Fruit fly (Drosophila melanogaster): ENCODE results near the gene Toll-6.
A peak's percentile ranks its signal among the peaks of the same experiment; 100 is the strongest.

Gene Toll-6

DNA sequence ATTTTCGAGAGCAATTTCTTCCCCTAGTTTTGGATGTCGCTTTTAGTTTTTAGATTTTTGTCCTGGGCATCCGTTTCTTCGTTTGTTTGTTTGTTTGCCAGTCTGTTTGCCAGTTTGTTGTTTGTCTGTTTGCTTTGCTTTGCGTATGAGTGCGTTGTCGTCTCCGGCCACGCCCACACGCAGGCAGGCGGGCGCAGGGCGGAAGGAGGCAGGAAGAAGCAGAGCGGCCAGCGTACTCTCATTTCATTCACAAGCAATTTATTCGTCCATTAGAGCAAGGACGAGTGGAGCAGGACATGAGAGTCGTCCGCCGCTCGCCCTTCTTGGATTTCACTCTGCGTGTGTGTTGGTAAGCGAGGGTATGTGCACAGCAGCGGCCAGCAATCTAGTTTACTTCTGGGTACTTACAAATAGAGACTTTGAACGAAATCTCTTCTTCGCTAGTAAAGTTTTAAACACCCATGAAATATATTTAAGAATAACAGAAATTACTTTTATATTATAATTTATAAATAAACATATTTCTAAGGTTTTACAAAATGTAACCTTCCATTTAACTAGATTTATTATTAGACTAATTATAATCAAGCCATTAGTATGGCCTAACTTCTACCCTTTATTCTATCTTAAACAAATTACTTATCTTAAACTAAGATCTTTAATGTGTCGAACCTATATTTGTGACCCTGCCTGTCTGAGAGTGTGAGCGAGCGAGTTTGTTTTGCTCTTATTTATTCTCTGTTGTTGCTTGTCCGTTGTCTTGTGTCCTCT is 11.4 kb downstream of the Toll-6 start (continued):
- TF ChIP-seq CG4854 (GFP tag; optimal IDR thresholded peaks at IDR 0.05): no peak
- peak; percentile 73 for TF ChIP-seq Meics (GFP tag; optimal IDR thresholded peaks at IDR 0.05)
- TF ChIP-seq ttk (GFP tag; IDR thresholded peaks at IDR 0.05): no peak
- TF ChIP-seq Taf1 (GFP tag; IDR thresholded peaks at IDR 0.05): no peak
- TF ChIP-seq lab (GFP tag; optimal IDR thresholded peaks at IDR 0.05): peak; percentile 57
- TF ChIP-seq CG2202 (tag; optimal IDR thresholded peaks at IDR 0.05): peak; percentile 51
- TF ChIP-seq CG2889 (GFP tag; IDR thresholded peaks at IDR 0.05): no peak
- no peak for TF ChIP-seq nau (GFP tag; optimal IDR thresholded peaks at IDR 0.05)
- peak; percentile 6 for TF ChIP-seq CG17802 (tag; optimal IDR thresholded peaks at IDR 0.05)
- no peak for TF ChIP-seq Nf-YA (GFP tag; IDR thresholded peaks at IDR 0.05)
- TF ChIP-seq CG6272 (GFP tag; IDR thresholded peaks at IDR 0.05): no peak
- TF ChIP-seq slbo (GFP tag; IDR thresholded peaks at IDR 0.05): peak; percentile 18; the same call in 1 of the 2 replicates
- TF ChIP-seq CG17361 (GFP tag; IDR thresholded peaks at IDR 0.05): peak; percentile 91
- no peak for TF ChIP-seq CG18011 (GFP tag; optimal IDR thresholded peaks at IDR 0.05)
- TF ChIP-seq ERR (GFP tag; optimal IDR thresholded peaks at IDR 0.05): no peak
- TF ChIP-seq CG9727 (GFP tag; optimal IDR thresholded peaks at IDR 0.05): peak; percentile 95
- TF ChIP-seq kni (GFP tag; optimal IDR thresholded peaks at IDR 0.05): no peak
- no peak for TF ChIP-seq pan (optimal IDR thresholded peaks at IDR 0.05)
- TF ChIP-seq pan (GFP tag; optimal IDR thresholded peaks at IDR 0.05 in 1 of 2, IDR thresholded peaks at IDR 0.05 in 1 of 2): peak in 1 of 2 experiments; percentile 13
- no peak for TF ChIP-seq CG18764 (GFP tag; optimal IDR thresholded peaks at IDR 0.05)
- TF ChIP-seq E2f2 (GFP tag; IDR thresholded peaks at IDR 0.05): peak; percentile 22; the same call in 1 of the 2 replicates
- TF ChIP-seq TFAM (GFP tag; optimal IDR thresholded peaks at IDR 0.05): no peak
- no peak for TF ChIP-seq bowl (GFP tag; IDR thresholded peaks at IDR 0.05)
- no peak for TF ChIP-seq slou (GFP tag; optimal IDR thresholded peaks at IDR 0.05)
- no peak for TF ChIP-seq CG17612 (GFP tag; IDR thresholded peaks at IDR 0.05)
- peak; percentile 51 for TF ChIP-seq BtbVII (GFP tag; optimal IDR thresholded peaks at IDR 0.05)
- TF ChIP-seq MBD-R2 (GFP tag; IDR thresholded peaks at IDR 0.05): no peak
- TF ChIP-seq CG15073 (GFP tag; optimal IDR thresholded peaks at IDR 0.05): no peak
- TF ChIP-seq H2.0 (GFP tag; IDR thresholded peaks at IDR 0.05): no peak
- no peak for TF ChIP-seq Bteb2 (GFP tag; optimal IDR thresholded peaks at IDR 0.05)
- peak; percentile 25 for TF ChIP-seq CG7271 (tag; optimal IDR thresholded peaks at IDR 0.05)

dm6 chr3L:15348759-15349158 is 12.3 kb downstream of the Toll-6 start:
- peak; percentile 82 for TF ChIP-seq pros (GFP tag; optimal IDR thresholded peaks at IDR 0.05)
- no peak for TF ChIP-seq Scr (GFP tag; IDR thresholded peaks at IDR 0.05; ENCODE audit: partially characterized antibody)
- TF ChIP-seq sd (tag; optimal IDR thresholded peaks at IDR 0.05): peak; percentile 56
- TF ChIP-seq nerfin-1 (tag; optimal IDR thresholded peaks at IDR 0.05): peak; percentile 56

DNA sequence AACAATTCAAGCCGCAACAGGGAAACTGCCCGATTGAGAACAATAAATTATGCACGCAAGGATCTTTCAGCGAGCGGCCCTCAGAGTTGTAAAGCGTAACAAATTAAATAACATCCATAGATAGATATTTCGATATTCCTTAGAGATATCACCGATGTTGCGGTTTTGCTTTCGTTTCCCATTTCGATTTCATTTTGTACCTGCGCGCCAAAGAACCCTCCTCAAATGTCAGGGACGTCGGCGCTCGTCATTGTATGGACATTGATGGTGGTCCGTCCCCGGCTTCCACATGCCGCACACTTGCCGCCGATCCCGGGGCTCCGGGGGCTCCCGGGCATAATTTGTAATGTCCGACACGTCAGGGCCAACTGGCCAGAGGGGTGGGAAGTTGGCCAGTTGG is 15.6 kb downstream of the Toll-6 start:
- TF ChIP-seq NfI (GFP tag; optimal IDR thresholded peaks at IDR 0.05) (no peak), vvl (GFP tag; IDR thresholded peaks at IDR 0.05) (0 out of 2 replicates have a peak, but pooled peaks have one; percentile 17), pros (GFP tag; optimal IDR thresholded peaks at IDR 0.05) (peak; percentile 52), Scr (GFP tag; IDR thresholded peaks at IDR 0.05; ENCODE audit: partially characterized antibody) (no peak), CG2199 (GFP tag; IDR thresholded peaks at IDR 0.05) (0 out of 3 replicates have a peak, but pooled peaks have one; percentile 39), kni (GFP tag; optimal IDR thresholded peaks at IDR 0.05) (peak; percentile 66), CG10462 (GFP tag; optimal IDR thresholded peaks at IDR 0.05) (no peak), az2 (GFP tag; optimal IDR thresholded peaks at IDR 0.05) (no peak), CG7745 (tag; optimal IDR thresholded peaks at IDR 0.05) (no peak), chm (GFP tag; IDR thresholded peaks at IDR 0.05) (no peak), maf-S (GFP tag; optimal IDR thresholded peaks at IDR 0.05) (no peak), CG3726 (GFP tag; IDR thresholded peaks at IDR 0.05) (0 out of 3 replicates have a peak, but pooled peaks have one; percentile 24), Lpt (GFP tag; optimal IDR thresholded peaks at IDR 0.05) (no peak), twi (tag; optimal IDR thresholded peaks at IDR 0.05) (peak; percentile 65), hth (optimal IDR thresholded peaks at IDR 0.05) (peak; percentile 73), D19B (GFP tag; optimal IDR thresholded peaks at IDR 0.05) (no peak), CG7357 (GFP tag; IDR thresholded peaks at IDR 0.05) (no peak), gsb-n (tag; optimal IDR thresholded peaks at IDR 0.05) (peak; percentile 42)

All from whole organism, embryonic.